Fruit fly (Drosophila melanogaster): ENCODE data around the gene CG14628.

dm6 chrX:1109302-1109701, 36.1 kb upstream of the CG14628 start:
- TF ChIP-seq CG10348 (GFP tag; IDR thresholded peaks at IDR 0.05): no peak
- no peak for TF ChIP-seq CG15710 (tag; optimal IDR thresholded peaks at IDR 0.05)
- no peak for TF ChIP-seq Snoo (tag; optimal IDR thresholded peaks at IDR 0.05)
- no peak for TF ChIP-seq Pif1A (GFP tag; optimal IDR thresholded peaks at IDR 0.05)
- no peak for TF ChIP-seq CG9948 (tag; optimal IDR thresholded peaks at IDR 0.05)
- TF ChIP-seq CG14655 (GFP tag; optimal IDR thresholded peaks at IDR 0.05): no peak
- no peak for TF ChIP-seq EcR (GFP tag; optimal IDR thresholded peaks at IDR 0.05)
- no peak for TF ChIP-seq CG17806 (tag; optimal IDR thresholded peaks at IDR 0.05)
- no peak for TF ChIP-seq CG32121 (GFP tag; IDR thresholded peaks at IDR 0.05)
- no peak for TF ChIP-seq CG12605 (GFP tag; IDR thresholded peaks at IDR 0.05)
- no peak for TF ChIP-seq fd96Ca (GFP tag; IDR thresholded peaks at IDR 0.05)
- no peak for TF ChIP-seq Ets98B (GFP tag; IDR thresholded peaks at IDR 0.05)
